Fruit fly (Drosophila melanogaster): Measurements from ENCODE around the gene Acp1.

DNA sequence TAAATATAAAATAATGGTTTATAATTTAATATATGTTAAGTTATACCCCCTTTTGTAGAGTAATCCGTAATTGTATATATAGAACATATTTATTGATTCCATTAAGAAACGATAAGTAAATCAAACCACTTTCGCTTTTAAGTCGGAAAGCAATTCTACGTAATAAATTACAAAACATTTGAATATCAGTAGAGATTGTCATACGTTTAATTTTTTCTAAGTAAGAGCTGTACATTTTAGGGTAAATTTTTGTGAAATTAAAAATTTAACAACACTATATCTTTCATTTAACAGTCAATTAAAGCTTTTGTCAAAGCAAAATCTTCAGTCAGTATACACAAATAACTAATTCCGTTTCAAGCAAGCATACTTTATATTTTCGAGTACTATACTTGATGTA lies 12.5 kb upstream of the Acp1 start, which contains the start of gene CG46025:
- TF ChIP-seq CG10348 (GFP tag; IDR thresholded peaks at IDR 0.05) = no peak
- TF ChIP-seq EcR (GFP tag; optimal IDR thresholded peaks at IDR 0.05) = no peak
- no peak for TF ChIP-seq CG4496 (GFP tag; IDR thresholded peaks at IDR 0.05)
- no peak for TF ChIP-seq CG34367 (tag; optimal IDR thresholded peaks at IDR 0.05)
- TF ChIP-seq Pif1B (GFP tag; optimal IDR thresholded peaks at IDR 0.05) = no peak
- TF ChIP-seq CG14655 (GFP tag; optimal IDR thresholded peaks at IDR 0.05) = no peak
- TF ChIP-seq Snoo (tag; optimal IDR thresholded peaks at IDR 0.05) = no peak
- TF ChIP-seq D1 (tag; optimal IDR thresholded peaks at IDR 0.05) = no peak
- TF ChIP-seq CG9948 (tag; optimal IDR thresholded peaks at IDR 0.05) = no peak
- no peak for TF ChIP-seq Ets98B (GFP tag; IDR thresholded peaks at IDR 0.05)
- no peak for TF ChIP-seq CG8159 (tag; optimal IDR thresholded peaks at IDR 0.05)
- no peak for TF ChIP-seq CG8301 (tag; optimal IDR thresholded peaks at IDR 0.05)

All from whole organism, pupa.